Worm (Caenorhabditis elegans) whole organism, young adult: ENCODE data around the gene fut-8.

Experiments used
- athp-1 ChIP-seq: sonication (generic microtip); optimal IDR thresholded peaks from 2 replicates; lab custom pipeline; 2017; ENCODE audit warnings: mild to moderate bottlenecking, missing genetic modification characterization, missing compliant biosample characterization
- lin-35 ChIP-seq, 3 experiments: fragments of 150-350 bp in 2 of 3; sonication (generic microtip) in 1 of 3; optimal IDR thresholded peaks; 2 replicates each; lab custom pipeline; 2014 to 2018; ENCODE audit warnings: missing biosample characterization in 3 of 3, missing genetic modification characterization in 3 of 3, missing genetic modification reagents in 3 of 3
- pbrm-1 ChIP-seq: fragments of 200-800 bp; sonication (Bioruptor generic); IDR thresholded peaks from 2 replicates; pipeline ENCODE4 v1.3.6; 2022; ENCODE audit warnings: missing genetic modification reagents, missing genetic modification characterization, missing compliant biosample characterization
- snpc-4 ChIP-seq, 5 experiments: fragments of 150-350 bp in 1 of 5; sonication (generic microtip) in 4 of 5; optimal IDR thresholded peaks; 2 replicates each; lab custom pipeline; 2014 to 2018; ENCODE audit warnings: missing genetic modification characterization in 5 of 5, missing biosample characterization in 3 of 5, antibody characterized with exemption in 2 of 5, mild to moderate bottlenecking in 2 of 5, missing compliant biosample characterization in 2 of 5, missing genotype in 2 of 5, moderate library complexity in 2 of 5, missing genetic modification reagents in 1 of 5
- ztf-26 ChIP-seq: sonication (generic microtip); optimal IDR thresholded peaks from 2 replicates; lab custom pipeline; 2017; ENCODE audit warnings: missing genetic modification characterization, missing compliant biosample characterization

DNA sequence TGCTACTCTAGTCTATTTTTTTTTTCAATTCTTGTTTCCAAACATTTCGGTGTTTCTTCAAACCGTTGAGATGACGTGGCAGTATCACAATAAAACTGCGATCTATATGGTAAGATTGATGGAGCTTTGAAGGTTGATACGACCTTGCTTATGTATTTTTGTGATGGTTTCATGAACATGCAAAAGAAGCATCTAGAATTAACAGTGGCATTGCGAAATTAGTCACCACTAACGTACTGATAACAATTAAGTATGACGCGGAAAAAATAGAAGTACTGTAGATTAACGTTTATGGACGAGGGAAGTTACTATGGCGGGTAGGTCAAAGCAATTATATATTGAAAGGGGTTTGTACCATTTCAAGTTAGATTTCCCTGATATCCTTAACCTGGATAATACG, 22.1 kb upstream of the fut-8 start:
- TF ChIP-seq lin-35 (GFP tag; optimal IDR thresholded peaks at IDR 0.05; lab: Kevin White, UChicago) (no peak), snpc-4 (GFP tag; optimal IDR thresholded peaks at IDR 0.05; lab: Kevin White, UChicago) (no peak), snpc-4 (tag; optimal IDR thresholded peaks at IDR 0.05; lab: Kevin White, UChicago) (no peak), pbrm-1 (GFP tag; lab: Robert Waterston, UW) (no peak), ztf-26 (tag; lab: Kevin White, UChicago) (no peak), athp-1 (tag; lab: Kevin White, UChicago) (no peak)
